Fruit fly (Drosophila melanogaster) whole organism, adult: ENCODE results near the gene CG33764.
A peak's percentile ranks its signal among the peaks of the same experiment; 100 is the strongest.

Experiments used
- CG12768 ChIP-seq: fragments of 200-800 bp; sonication (Bioruptor generic); optimal IDR thresholded peaks from 2 replicates; lab custom pipeline; 2017; ENCODE audit warnings: missing biosample characterization, missing genetic modification characterization, mild to moderate bottlenecking, moderate library complexity, missing genetic modification reagents
- CG14711 ChIP-seq: fragments of 200-800 bp; sonication (Bioruptor generic); optimal IDR thresholded peaks from 2 replicates; lab custom pipeline; 2018; ENCODE audit warnings: missing biosample characterization, mild to moderate bottlenecking, missing genetic modification characterization, moderate library complexity
- Clk ChIP-seq: fragments of 200-800 bp; sonication (Bioruptor generic); optimal IDR thresholded peaks from 2 replicates; lab custom pipeline; 2017; ENCODE audit warnings: missing biosample characterization, missing genetic modification characterization
- Hr96 ChIP-seq: fragments of 200-800 bp; sonication (Bioruptor generic); optimal IDR thresholded peaks from 2 replicates; lab custom pipeline; 2016; ENCODE audit warnings: missing biosample characterization, missing genetic modification characterization
- bab1 ChIP-seq: fragments of 200-800 bp; sonication (Bioruptor generic); optimal IDR thresholded peaks from 3 replicates; lab custom pipeline; 2019; ENCODE audit warnings: missing biosample characterization, mild to moderate bottlenecking, missing genetic modification characterization, moderate library complexity
- kay ChIP-seq: fragments of 200-800 bp; sonication (Bioruptor generic); peaks from one replicate; lab custom pipeline; 2016; ENCODE audit warnings: missing biosample characterization, missing genetic modification characterization, borderline replicate concordance
- ovo ChIP-seq: fragments of 200-800 bp; sonication (Bioruptor generic); optimal IDR thresholded peaks from 2 replicates; lab custom pipeline; 2016; ENCODE audit warnings: missing biosample characterization, missing genetic modification characterization
- tj ChIP-seq: fragments of 200-800 bp; sonication (Bioruptor generic); optimal IDR thresholded peaks from 3 replicates; lab custom pipeline; 2017; ENCODE audit warnings: missing biosample characterization, mild to moderate bottlenecking, missing genetic modification characterization, moderate library complexity
- toe ChIP-seq: fragments of 200-800 bp; sonication (Bioruptor generic); optimal IDR thresholded peaks from 2 replicates; lab custom pipeline; 2016; ENCODE audit warnings: missing biosample characterization, missing genetic modification characterization

dm6 chr3L:4292120-4292697 lies 24.9 kb upstream of the CG33764 start, which contains the start of the genes CG15012 and Fdx2:
- no peak for TF ChIP-seq Hr96 (GFP tag; lab: Kevin White, UChicago)
- TF ChIP-seq tj (GFP tag; lab: Kevin White, UChicago), result peak; percentile 17
- no peak for TF ChIP-seq CG12768
- TF ChIP-seq toe, result no peak
- TF ChIP-seq ovo (GFP tag; lab: Kevin White, UChicago), result no peak
- no peak for TF ChIP-seq Clk (GFP tag; lab: Kevin White, UChicago)
- peak; percentile 100 for TF ChIP-seq CG14711 (tag; lab: Kevin White, UChicago)
- peak; percentile 12 for TF ChIP-seq bab1 (GFP tag; lab: Kevin White, UChicago)
- no peak for TF ChIP-seq kay (GFP tag; lab: Kevin White, UChicago)
